Fruit fly (Drosophila melanogaster): ENCODE measurements around the gene CG13481.

Gene CG13481

DNA sequence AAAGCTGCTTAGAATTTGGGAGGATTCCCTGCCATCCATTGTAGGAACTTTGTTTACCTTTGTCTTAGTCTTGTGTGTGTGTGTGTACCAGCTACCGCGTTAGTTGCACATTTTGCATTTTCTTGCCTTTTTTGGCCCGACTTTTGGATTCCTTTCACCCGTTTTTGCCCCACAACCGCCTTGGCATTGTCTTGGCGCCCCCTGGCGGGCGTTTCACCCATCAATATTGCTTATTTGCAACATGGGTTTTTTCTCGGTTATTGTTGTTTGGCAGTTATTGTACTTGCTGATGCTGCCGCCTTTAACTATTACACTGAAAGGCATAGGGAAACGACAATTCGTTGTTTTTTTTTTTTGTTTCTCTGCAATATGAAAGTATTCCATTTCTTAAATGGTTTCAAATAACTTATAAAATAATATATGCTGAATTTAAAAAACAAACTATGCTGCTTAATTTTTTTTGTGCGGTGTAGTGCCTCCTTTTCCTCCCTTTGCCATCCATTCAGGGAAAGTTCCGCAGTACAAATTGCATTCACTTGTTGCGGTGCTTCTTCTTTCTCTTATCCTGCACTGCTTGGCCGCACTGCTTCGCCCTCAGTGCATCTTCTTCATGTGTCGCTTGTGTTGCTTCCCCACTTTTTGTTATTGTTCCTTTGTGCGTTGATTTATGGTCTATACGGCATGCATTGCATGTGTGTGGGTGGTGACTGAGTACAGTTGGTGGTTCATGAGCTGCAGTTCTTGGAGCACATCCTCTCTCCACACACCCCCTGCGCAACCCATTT is 12.8 kb downstream of the CG13481 start (continued):
- TF ChIP-seq CG11902 (GFP tag; optimal IDR thresholded peaks at IDR 0.05) (no peak), CG10669 (GFP tag; optimal IDR thresholded peaks at IDR 0.05) (no peak), Sox102F (GFP tag; optimal IDR thresholded peaks at IDR 0.05) (peak; percentile 17), lz (GFP tag; optimal IDR thresholded peaks at IDR 0.05) (no peak), Met (GFP tag; optimal IDR thresholded peaks at IDR 0.05) (peak; percentile 14), Eip75B (GFP tag; optimal IDR thresholded peaks at IDR 0.05) (peak; percentile 15), cyc (GFP tag; optimal IDR thresholded peaks at IDR 0.05) (no peak), achi (GFP tag; optimal IDR thresholded peaks at IDR 0.05) (no peak), CG11294 (GFP tag; IDR thresholded peaks at IDR 0.05) (no peak), Blimp-1 (GFP tag; optimal IDR thresholded peaks at IDR 0.05) (no peak), Ets21C (GFP tag; optimal IDR thresholded peaks at IDR 0.05) (no peak), CG4318 (GFP tag; optimal IDR thresholded peaks at IDR 0.05) (no peak), CG34406 (GFP tag; optimal IDR thresholded peaks at IDR 0.05) (peak; percentile 3), acj6 (GFP tag; optimal IDR thresholded peaks at IDR 0.05) (no peak), CG8119 (GFP tag; IDR thresholded peaks at IDR 0.05) (peak; percentile 28; the same call in 1 of the 3 replicates), CG11762 (GFP tag; optimal IDR thresholded peaks at IDR 0.05; ENCODE audit: insufficient read depth) (no peak), fd59A (GFP tag; optimal IDR thresholded peaks at IDR 0.05) (peak; percentile 1), pdm3 (GFP tag; optimal IDR thresholded peaks at IDR 0.05) (peak; percentile 19), Gug (GFP tag; IDR thresholded peaks at IDR 0.05) (no peak), CG3919 (GFP tag; optimal IDR thresholded peaks at IDR 0.05) (no peak)

DNA sequence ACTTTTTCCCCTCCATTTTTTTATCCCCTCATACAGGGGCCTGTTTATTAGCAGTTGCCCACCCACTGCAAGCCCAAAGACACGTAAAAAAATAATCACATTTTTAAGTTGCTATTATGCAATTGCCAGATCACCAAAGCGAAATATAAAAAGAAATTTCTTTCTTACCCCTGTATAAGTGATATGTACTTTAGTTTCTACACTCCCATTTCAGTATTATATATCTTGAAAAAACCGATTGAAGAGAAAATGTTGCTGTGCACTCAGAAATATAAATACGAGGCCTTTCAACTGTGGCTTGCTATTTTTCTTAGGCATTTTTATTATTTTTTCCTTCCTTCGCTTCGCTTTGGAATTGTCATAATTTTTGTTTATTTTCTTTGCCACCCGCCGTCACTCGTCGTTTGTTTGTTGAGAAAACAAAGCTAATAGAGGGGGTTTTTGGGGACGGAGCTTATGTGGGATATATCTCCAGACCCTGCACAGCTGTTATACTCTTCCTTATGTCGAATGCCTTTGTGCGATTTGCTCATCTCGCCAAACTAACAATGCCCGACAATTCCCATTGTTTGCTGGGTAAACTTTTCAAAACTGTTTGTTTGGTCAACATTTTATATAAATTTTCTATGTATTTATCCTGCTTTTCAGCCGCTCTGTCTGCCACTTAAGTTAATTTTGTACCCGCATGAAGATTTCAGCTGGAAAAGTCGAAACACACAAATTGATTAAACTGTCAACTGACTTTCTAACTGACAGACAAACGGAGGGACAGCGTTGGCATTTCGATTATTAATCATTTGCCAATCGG is 15.0 kb downstream of the CG13481 start:
- no peak for TF ChIP-seq CG6808 (GFP tag; optimal IDR thresholded peaks at IDR 0.05)
- no peak for TF ChIP-seq acj6 (GFP tag; optimal IDR thresholded peaks at IDR 0.05)
- peak; percentile 47 for TF ChIP-seq achi (GFP tag; optimal IDR thresholded peaks at IDR 0.05)
- TF ChIP-seq CG16779 (tag; optimal IDR thresholded peaks at IDR 0.05), result no peak
- TF ChIP-seq CG11902 (GFP tag; optimal IDR thresholded peaks at IDR 0.05), result no peak
- peak; percentile 55 for TF ChIP-seq Hr4 (GFP tag; optimal IDR thresholded peaks at IDR 0.05)
- no peak for TF ChIP-seq CG9139 (GFP tag; optimal IDR thresholded peaks at IDR 0.05)
- no peak for TF ChIP-seq cyc (GFP tag; optimal IDR thresholded peaks at IDR 0.05)
- TF ChIP-seq Sox102F (GFP tag; optimal IDR thresholded peaks at IDR 0.05), result no peak
- no peak for TF ChIP-seq Sox14 (GFP tag; optimal IDR thresholded peaks at IDR 0.05)
- peak; percentile 28 for TF ChIP-seq CG3919 (GFP tag; optimal IDR thresholded peaks at IDR 0.05)
- peak; percentile 81 for TF ChIP-seq fkh (GFP tag; optimal IDR thresholded peaks at IDR 0.05)
- no peak for TF ChIP-seq CG11294 (GFP tag; IDR thresholded peaks at IDR 0.05)
- TF ChIP-seq CG6276 (GFP tag; optimal IDR thresholded peaks at IDR 0.05), result peak; percentile 3
- TF ChIP-seq Sox15 (GFP tag; optimal IDR thresholded peaks at IDR 0.05), result no peak
- TF ChIP-seq CG8119 (GFP tag; IDR thresholded peaks at IDR 0.05), result peak; percentile 64; the same call in 2 of the 3 replicates
- peak; percentile 18 for TF ChIP-seq net (GFP tag; optimal IDR thresholded peaks at IDR 0.05)
- TF ChIP-seq Lpt (GFP tag; optimal IDR thresholded peaks at IDR 0.05), result no peak
- TF ChIP-seq pdm3 (GFP tag; optimal IDR thresholded peaks at IDR 0.05), result peak; percentile 8
- TF ChIP-seq Smox (GFP tag; optimal IDR thresholded peaks at IDR 0.05), result no peak
- no peak for TF ChIP-seq CG7368 (GFP tag; optimal IDR thresholded peaks at IDR 0.05)
- no peak for TF ChIP-seq CG1621 (tag; optimal IDR thresholded peaks at IDR 0.05)
- peak in 1 of 2 experiments; percentile 29 for TF ChIP-seq salr (GFP tag; optimal IDR thresholded peaks at IDR 0.05)
- peak; percentile 14; the same call in 1 of the 3 replicates for TF ChIP-seq CG6163 (GFP tag; IDR thresholded peaks at IDR 0.05)
- TF ChIP-seq Hr38 (GFP tag; optimal IDR thresholded peaks at IDR 0.05), result no peak
- TF ChIP-seq CG8632 (GFP tag; optimal IDR thresholded peaks at IDR 0.05), result no peak
- no peak for TF ChIP-seq CG6792 (GFP tag; optimal IDR thresholded peaks at IDR 0.05)
- TF ChIP-seq eg (GFP tag; IDR thresholded peaks at IDR 0.05), result 0 out of 3 replicates have a peak, but pooled peaks have one; percentile 14
- TF ChIP-seq CG32006 (GFP tag; optimal IDR thresholded peaks at IDR 0.05), result peak; percentile 55
- peak; percentile 35; the same call in 1 of the 2 replicates for TF ChIP-seq CG15336 (GFP tag; IDR thresholded peaks at IDR 0.05)
- TF ChIP-seq svp (GFP tag), result no peak
- no peak for TF ChIP-seq CG31627 (GFP tag; optimal IDR thresholded peaks at IDR 0.05)
- TF ChIP-seq spab (GFP tag; optimal IDR thresholded peaks at IDR 0.05), result no peak
- no peak for TF ChIP-seq CG4318 (GFP tag; optimal IDR thresholded peaks at IDR 0.05)
- no peak for TF ChIP-seq Ets21C (GFP tag; optimal IDR thresholded peaks at IDR 0.05)
- TF ChIP-seq OdsH (GFP tag; optimal IDR thresholded peaks at IDR 0.05), result peak; percentile 4
- peak; percentile 17 for TF ChIP-seq Ets96B (tag; optimal IDR thresholded peaks at IDR 0.05)
- no peak for TF ChIP-seq Gug (GFP tag; IDR thresholded peaks at IDR 0.05)
